Fruit fly (Drosophila melanogaster) whole organism, prepupa: Measurements from ENCODE around the gene Pkg21D.

Source experiments
- CG10631 ChIP-seq: fragments of 200-800 bp; sonication (Bioruptor generic); optimal IDR thresholded peaks from 2 replicates; lab custom pipeline; 2016; ENCODE audit warnings: missing biosample characterization, missing genetic modification characterization
- CG11762 ChIP-seq: fragments of 200-800 bp; sonication (Bioruptor generic); optimal IDR thresholded peaks from 3 replicates; lab custom pipeline; 2016; ENCODE audit warnings: missing biosample characterization, missing genetic modification characterization; ENCODE audit not compliant: insufficient read depth
- CG6792 ChIP-seq: fragments of 200-800 bp; sonication (Bioruptor generic); optimal IDR thresholded peaks from 3 replicates; lab custom pipeline; 2016; ENCODE audit warnings: missing biosample characterization, missing genetic modification characterization
- CG7368 ChIP-seq: fragments of 200-800 bp; sonication (Bioruptor generic); optimal IDR thresholded peaks from 3 replicates; lab custom pipeline; 2016; ENCODE audit warnings: missing biosample characterization, missing genetic modification characterization
- CG8119 ChIP-seq: fragments of 200-800 bp; sonication (Bioruptor generic); IDR thresholded peaks from 3 replicates; pipeline ENCODE4 v1.3.6; 2022; ENCODE audit warnings: missing biosample characterization, missing genetic modification characterization
- Gug ChIP-seq: fragments of 200-800 bp; sonication (Bioruptor generic); IDR thresholded peaks from 2 replicates; pipeline ENCODE4 v1.3.6; 2022; ENCODE audit warnings: missing biosample characterization, missing genetic modification characterization
- Met ChIP-seq: fragments of 200-800 bp; sonication (Bioruptor generic); optimal IDR thresholded peaks from 3 replicates; lab custom pipeline; 2016; ENCODE audit warnings: missing biosample characterization, missing genetic modification characterization
- acj6 ChIP-seq: fragments of 200-800 bp; sonication (Bioruptor generic); optimal IDR thresholded peaks from 3 replicates; lab custom pipeline; 2016; ENCODE audit warnings: missing biosample characterization, missing genetic modification characterization
- dac ChIP-seq: fragments of 200-800 bp; sonication (Bioruptor generic); optimal IDR thresholded peaks from 2 replicates; lab custom pipeline; 2017; ENCODE audit warnings: missing biosample characterization, mild to moderate bottlenecking, missing genetic modification characterization
- eg ChIP-seq: fragments of 200-800 bp; sonication (Bioruptor generic); IDR thresholded peaks from 3 replicates; pipeline ENCODE4 v1.3.6; 2022; ENCODE audit warnings: missing biosample characterization, missing genetic modification characterization
- fd59A ChIP-seq: fragments of 200-800 bp; sonication (Bioruptor generic); optimal IDR thresholded peaks from 2 replicates; lab custom pipeline; 2017; ENCODE audit warnings: missing biosample characterization, mild to moderate bottlenecking, missing genetic modification characterization, missing genetic modification reagents
- lz ChIP-seq: fragments of 200-800 bp; sonication (Bioruptor generic); optimal IDR thresholded peaks from 3 replicates; lab custom pipeline; 2016; ENCODE audit warnings: missing biosample characterization, missing genetic modification characterization
- spab ChIP-seq: fragments of 200-800 bp; sonication (Bioruptor generic); optimal IDR thresholded peaks from 2 replicates; lab custom pipeline; 2017; ENCODE audit warnings: missing biosample characterization, mild to moderate bottlenecking, missing genetic modification characterization, missing genetic modification reagents

- TF ChIP-seq lz (GFP tag; lab: Kevin White, UChicago) (peak; percentile 76), acj6 (peak; percentile 71), CG6792 (GFP tag; lab: Kevin White, UChicago) (peak; percentile 50), spab (peak; percentile 12), Met (no peak), dac (GFP tag; lab: Kevin White, UChicago) (no peak), Gug (peak; percentile 50), CG10631 (GFP tag; lab: Kevin White, UChicago) (no peak), fd59A (GFP tag; lab: Kevin White, UChicago) (peak; percentile 51), CG7368 (peak; percentile 46), CG8119 (GFP tag; lab: Robert Waterston, UW) (peak; percentile 46; the same call in 2 of the 3 replicates), CG11762 (peak; percentile 45), eg (GFP tag; lab: Robert Waterston, UW) (peak; percentile 71)
Observed at dm6 chr2L:819315-820032, 28.9 kb upstream of the Pkg21D start, which contains the start of the genes PGAP2 and Clp.
